Worm (Caenorhabditis elegans): Measurements from ENCODE around the gene ZK1098.2.

ZK1098.2 gene

DNA sequence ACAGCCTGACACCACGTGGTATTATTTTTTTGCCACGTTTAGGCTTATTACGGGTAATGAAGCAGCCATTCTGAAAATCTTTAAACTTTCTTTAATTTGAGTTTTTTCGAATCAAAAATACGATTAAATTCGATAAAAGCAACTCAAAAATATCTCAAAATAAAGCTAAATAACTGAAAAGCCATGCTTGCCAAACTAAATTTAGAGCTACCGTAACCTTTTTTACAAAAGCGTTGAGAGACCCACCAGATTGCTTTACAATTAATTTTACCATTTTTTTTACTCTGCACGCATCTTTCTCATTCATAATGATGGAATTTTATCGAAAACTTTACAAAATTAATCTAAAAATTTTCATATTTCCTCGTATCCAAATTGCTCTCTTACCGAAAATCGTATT is 40.9 kb upstream of the ZK1098.2 start:
- TF ChIP-seq madf-8 (GFP tag; conservative IDR thresholded peaks at IDR 0.05) (peak; percentile 73), lsl-1 (GFP tag; optimal IDR thresholded peaks at IDR 0.05) (peak; percentile 70), ztf-18 (tag; optimal IDR thresholded peaks at IDR 0.05) (no peak), ccch-3 (GFP tag; optimal IDR thresholded peaks at IDR 0.05) (no peak)

DNA sequence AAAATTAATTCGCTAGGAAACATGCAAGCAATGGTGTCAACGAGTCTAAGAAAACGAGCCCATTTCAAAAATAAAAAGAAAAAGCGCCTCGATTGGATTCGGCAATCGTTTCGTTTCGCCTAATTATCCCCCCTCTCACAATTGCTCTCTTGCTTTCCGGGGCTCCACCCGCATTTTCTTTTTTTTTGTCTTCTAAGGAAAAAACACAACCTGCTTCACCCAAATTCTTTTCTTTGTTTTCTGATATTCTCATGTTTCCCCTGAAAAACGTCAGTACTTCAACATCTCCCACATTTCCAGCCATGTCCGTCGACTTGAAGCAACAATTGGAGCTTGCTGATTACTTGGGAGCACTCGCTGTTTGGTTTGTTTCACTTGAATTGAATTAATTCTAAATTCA is 40.5 kb upstream of the ZK1098.2 start, which contains the start of gene nlp-36:
TSS of gene nlp-36 (plus strand) at position 301 of the 400 bp plus-strand sequence.
- TF ChIP-seq F22D6.2 (tag; optimal IDR thresholded peaks at IDR 0.05) = no peak
- TF ChIP-seq him-1 (tag; optimal IDR thresholded peaks at IDR 0.05) = peak; percentile 9

DNA sequence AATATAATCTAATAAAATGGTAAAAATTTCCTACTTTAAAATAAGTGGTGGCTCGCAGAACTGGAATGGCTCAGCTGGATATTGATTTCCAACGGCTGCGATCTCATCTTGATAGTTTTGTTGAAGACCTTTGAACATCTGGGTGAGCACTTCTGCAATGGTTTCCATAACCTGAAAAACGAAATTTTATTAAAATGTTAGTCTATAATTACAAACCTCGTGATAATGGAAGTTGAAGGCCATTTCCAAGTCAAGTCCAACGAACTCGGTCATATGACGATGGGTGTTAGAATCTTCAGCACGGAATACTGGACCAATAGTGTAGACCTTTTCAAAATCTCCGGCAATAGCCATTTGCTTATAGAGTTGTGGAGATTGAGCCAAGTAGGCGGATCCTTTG is 39.2 kb upstream of the ZK1098.2 start:
- TF ChIP-seq nhr-179 (tag; optimal IDR thresholded peaks at IDR 0.05) (no peak), somi-1 (GFP tag; optimal IDR thresholded peaks at IDR 0.05) (no peak), F23B12.7 (tag; optimal IDR thresholded peaks at IDR 0.05; ENCODE audit: insufficient read depth) (no peak), Y95B8A.8 (GFP tag; IDR thresholded peaks at IDR 0.05) (no peak), cebp-1 (GFP tag; IDR thresholded peaks at IDR 0.05) (no peak), cebp-1 (tag; optimal IDR thresholded peaks at IDR 0.05) (no peak), zfh-2 (GFP tag; conservative IDR thresholded peaks at IDR 0.05) (no peak), unc-130 (GFP tag; optimal IDR thresholded peaks at IDR 0.05) (no peak), hlh-26 (GFP tag; conservative IDR thresholded peaks at IDR 0.05) (no peak), tbp1 (GFP tag; optimal IDR thresholded peaks at IDR 0.05) (no peak), F10E7.11 (tag; optimal IDR thresholded peaks at IDR 0.05) (no peak), K11D2.4 (GFP tag; IDR thresholded peaks at IDR 0.05) (no peak), aptf-2 (GFP tag; conservative IDR thresholded peaks at IDR 0.05) (no peak), nhr-27 (tag; optimal IDR thresholded peaks at IDR 0.05) (no peak), F57A8.1 (GFP tag; optimal IDR thresholded peaks at IDR 0.05) (no peak), F52B5.7 (tag; optimal IDR thresholded peaks at IDR 0.05) (no peak), nhr-90 (tag; optimal IDR thresholded peaks at IDR 0.05) (no peak), F49E8.2 (tag; optimal IDR thresholded peaks at IDR 0.05; ENCODE audit: insufficient read depth) (no peak), ccch-3 (GFP tag; optimal IDR thresholded peaks at IDR 0.05) (no peak)

DNA sequence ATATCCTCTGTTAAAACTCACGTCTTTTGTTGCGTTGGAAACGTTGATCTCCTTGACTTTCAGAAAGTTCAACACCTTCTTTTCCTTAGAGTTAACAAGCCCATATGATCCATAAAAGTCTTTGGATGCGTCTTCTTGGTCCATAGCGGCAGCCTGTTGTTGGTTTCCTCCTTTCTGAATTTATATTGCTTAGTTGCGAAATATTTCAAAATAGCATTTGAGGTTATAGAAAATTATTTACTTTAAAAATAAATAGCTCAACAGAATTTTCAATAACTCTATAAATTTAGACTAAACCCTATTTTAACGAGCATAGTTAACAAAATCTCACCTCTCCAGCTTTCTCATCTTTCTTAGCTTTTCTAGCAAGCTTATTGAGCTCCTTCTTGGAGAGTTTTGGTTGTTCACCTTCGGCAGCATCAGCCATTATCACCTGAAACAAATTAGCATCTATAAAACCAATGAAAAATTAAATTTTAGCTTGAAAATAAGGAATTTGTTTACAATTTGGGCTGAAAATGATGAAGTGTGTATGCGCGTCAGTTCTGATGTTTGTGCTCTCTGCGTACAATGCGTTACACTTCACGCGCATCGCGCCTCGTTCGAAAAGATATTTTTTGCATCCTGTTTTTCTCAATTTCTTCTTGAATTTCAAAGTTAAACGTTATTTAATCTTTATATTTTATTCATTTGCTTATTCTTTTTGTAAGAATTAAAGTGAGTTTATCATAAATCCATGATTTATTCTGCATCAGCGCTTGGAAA is 38.0 kb upstream of the ZK1098.2 start, which contains the start of the genes dars-1 and ctr-9:
TSS of gene dars-1 (minus strand) at position 433 of the 765 bp plus-strand sequence.
TSS of gene ctr-9 (plus strand) at position 614 of the 765 bp plus-strand sequence.
- TF ChIP-seq Y53G8AR.9 (GFP tag; conservative IDR thresholded peaks at IDR 0.05) = 0 out of 2 replicates have a peak, but pooled peaks have one; percentile 42
- no peak for TF ChIP-seq ceh-27 (GFP tag; optimal IDR thresholded peaks at IDR 0.05)
- no peak for TF ChIP-seq ZK185.1 (tag; optimal IDR thresholded peaks at IDR 0.05; ENCODE audit: poor library complexity, severe bottlenecking)
- no peak for TF ChIP-seq dpl-1 (GFP tag; optimal IDR thresholded peaks at IDR 0.05)
- TF ChIP-seq snpc-3.4 (tag; optimal IDR thresholded peaks at IDR 0.05) = peak; percentile 0
- TF ChIP-seq cebp-1 (GFP tag; IDR thresholded peaks at IDR 0.05) = peak; percentile 30; the same call in 1 of the 2 replicates
- peak; percentile 87 for TF ChIP-seq cebp-1 (tag; optimal IDR thresholded peaks at IDR 0.05)
- TF ChIP-seq F49E8.2 (tag; optimal IDR thresholded peaks at IDR 0.05; ENCODE audit: insufficient read depth) = no peak
- TF ChIP-seq hrde-1 (tag; optimal IDR thresholded peaks at IDR 0.05; ENCODE audit: borderline replicate concordance) = no peak
- TF ChIP-seq attf-6 (GFP tag; IDR thresholded peaks at IDR 0.05) = no peak
